Fruit fly (Drosophila melanogaster): ENCODE measurements around the gene CG42507.

dm6 chr3L:14757464-14758384 is at the start of gene CG42507:
- TF ChIP-seq CG8478 (optimal IDR thresholded peaks at IDR 0.05) (no peak), CTCF (optimal IDR thresholded peaks at IDR 0.05) (no peak)

Measured in S2 (cell line).